Worm (Caenorhabditis elegans) whole organism, late embryonic: ENCODE data around the gene Y75B8A.32.

Experiments
- ceh-45 ChIP-seq: fragments of 200-800 bp; sonication (Bioruptor generic); IDR thresholded peaks from 2 replicates; pipeline ENCODE4 v1.3.6; 2022; ENCODE audit warnings: missing genetic modification reagents, missing genetic modification characterization, missing compliant biosample characterization
- elt-2 ChIP-seq: sonication (generic microtip); optimal IDR thresholded peaks from 2 replicates; lab custom pipeline; 2016; ENCODE audit warnings: missing genetic modification reagents, missing genetic modification characterization, missing compliant biosample characterization
- lim-6 ChIP-seq: sonication (generic microtip); optimal IDR thresholded peaks from 2 replicates; lab custom pipeline; 2016; ENCODE audit warnings: missing genetic modification characterization, missing compliant biosample characterization
- pat-9 ChIP-seq: fragments of 200-800 bp; sonication (Bioruptor generic); optimal IDR thresholded peaks from 2 replicates; lab custom pipeline; 2018; ENCODE audit warnings: mild to moderate bottlenecking, missing genetic modification characterization, moderate library complexity, missing compliant biosample characterization
- zip-5 ChIP-seq: sonication (generic microtip); optimal IDR thresholded peaks from 2 replicates; lab custom pipeline; 2016; ENCODE audit warnings: missing genetic modification characterization, missing compliant biosample characterization

ce11 chrIII:12315179-12315578, 43.2 kb downstream of the Y75B8A.32 start, which contains the start of gene Y75B8A.37:
- TF ChIP-seq lim-6 (tag; lab: Kevin White, UChicago) (no peak), ceh-45 (no peak), pat-9 (tag; lab: Kevin White, UChicago) (no peak), elt-2 (tag; lab: Kevin White, UChicago) (no peak), zip-5 (tag; lab: Kevin White, UChicago) (no peak)
